Worm (Caenorhabditis elegans): Measurements from ENCODE around the gene nhr-11.

DNA sequence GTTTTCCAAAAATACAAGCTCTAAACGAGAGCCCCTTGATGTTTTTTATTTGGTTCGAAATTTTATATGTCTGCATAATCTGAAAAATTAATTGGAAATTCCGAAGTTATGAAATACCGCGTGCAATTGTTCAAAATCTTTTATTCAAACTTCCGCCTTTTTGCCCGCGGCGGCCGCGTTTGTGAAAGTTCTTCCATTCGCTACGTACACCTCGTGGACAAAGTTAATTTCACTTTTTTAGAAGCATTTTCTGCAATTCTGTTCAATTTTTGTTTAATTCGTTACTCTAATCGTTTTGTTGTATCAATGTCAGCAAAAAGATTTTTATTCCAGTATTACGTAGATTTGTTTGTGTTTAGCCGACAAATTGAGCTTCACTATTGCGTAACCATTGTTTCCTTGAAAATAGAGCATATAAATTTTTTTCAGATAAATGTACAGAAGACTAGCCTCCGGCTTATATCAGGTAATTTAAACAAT, 4.5 kb downstream of the nhr-11 start, which contains the start of gene mppb-1:
- TF ChIP-seq blmp-1 (tag; optimal IDR thresholded peaks at IDR 0.05; ENCODE audit: insufficient read depth): peak; percentile 95
- peak; percentile 63 to 85 for TF ChIP-seq lsy-2 (tag; optimal IDR thresholded peaks at IDR 0.05)
- no peak for TF ChIP-seq ama-1 (optimal IDR thresholded peaks at IDR 0.05)
- no peak for TF ChIP-seq nhr-77 (tag; optimal IDR thresholded peaks at IDR 0.05)
- peak; percentile 28 for TF ChIP-seq zag-1 (tag; optimal IDR thresholded peaks at IDR 0.05)
- peak; percentile 51 for TF ChIP-seq fos-1 (tag; optimal IDR thresholded peaks at IDR 0.05)
- no peak for TF ChIP-seq nhr-12 (tag; optimal IDR thresholded peaks at IDR 0.05)
- TF ChIP-seq C34F6.9 (tag; optimal IDR thresholded peaks at IDR 0.05): peak; percentile 85
- TF ChIP-seq snpc-4 (tag; optimal IDR thresholded peaks at IDR 0.05): peak; percentile 23
- peak; percentile 67 for TF ChIP-seq ztf-4 (tag; optimal IDR thresholded peaks at IDR 0.05)
- TF ChIP-seq unc-62 (GFP tag; optimal IDR thresholded peaks at IDR 0.05): no peak
- peak; percentile 84 for TF ChIP-seq nhr-25 (tag; optimal IDR thresholded peaks at IDR 0.05)
- no peak for TF ChIP-seq mbf-1 (tag; optimal IDR thresholded peaks at IDR 0.05)
- no peak for TF ChIP-seq elt-3 (tag; optimal IDR thresholded peaks at IDR 0.05)
